Worm (Caenorhabditis elegans): ENCODE data around the gene ZK896.5.

ZK896.5 gene

ce11 chrIV:12831609-12832500 is 47.6 kb downstream of the ZK896.5 start:
- peak; percentile 85 for TF ChIP-seq lsy-2 (tag; optimal IDR thresholded peaks at IDR 0.05)
- TF ChIP-seq bed-3 (GFP tag; optimal IDR thresholded peaks at IDR 0.05): no peak

ce11 chrIV:12830829-12831392 is 48.5 kb downstream of the ZK896.5 start:
- TF ChIP-seq ceh-83 (GFP tag; optimal IDR thresholded peaks at IDR 0.05) (no peak), ces-1 (GFP tag; optimal IDR thresholded peaks at IDR 0.05) (peak; percentile 21), hlh-1 (tag; optimal IDR thresholded peaks at IDR 0.05) (peak; percentile 56)

Measured in whole organism, mixed stage, embryonic.